Fruit fly (Drosophila melanogaster) whole organism, prepupa: ENCODE measurements around the gene CG43246.

Source experiments
- Blimp-1 ChIP-seq: fragments of 200-800 bp; sonication (Bioruptor generic); optimal IDR thresholded peaks from 3 replicates; lab custom pipeline; 2017; ENCODE audit warnings: missing biosample characterization, missing genetic modification characterization, mild to moderate bottlenecking, moderate library complexity, missing genetic modification reagents
- CG10669 ChIP-seq: fragments of 200-800 bp; sonication (Bioruptor generic); optimal IDR thresholded peaks from 3 replicates; lab custom pipeline; 2018; ENCODE audit warnings: missing biosample characterization, mild to moderate bottlenecking, missing genetic modification characterization, moderate library complexity
- CG11762 ChIP-seq: fragments of 200-800 bp; sonication (Bioruptor generic); optimal IDR thresholded peaks from 3 replicates; lab custom pipeline; 2016; ENCODE audit warnings: missing biosample characterization, missing genetic modification characterization; ENCODE audit not compliant: insufficient read depth
- CG1621 ChIP-seq: fragments of 200-800 bp; sonication (Bioruptor generic); optimal IDR thresholded peaks from 3 replicates; lab custom pipeline; 2018; ENCODE audit warnings: missing biosample characterization, mild to moderate bottlenecking, missing genetic modification characterization
- CG16779 ChIP-seq: fragments of 200-800 bp; sonication (Bioruptor generic); optimal IDR thresholded peaks from 3 replicates; lab custom pipeline; 2017; ENCODE audit warnings: missing biosample characterization, mild to moderate bottlenecking, missing genetic modification characterization
- CG31627 ChIP-seq: fragments of 200-800 bp; sonication (Bioruptor generic); optimal IDR thresholded peaks from 3 replicates; lab custom pipeline; 2016; ENCODE audit warnings: missing biosample characterization, missing genetic modification characterization
- CG34406 ChIP-seq: fragments of 200-800 bp; sonication (Bioruptor generic); optimal IDR thresholded peaks from 3 replicates; lab custom pipeline; 2016; ENCODE audit warnings: missing biosample characterization, missing genetic modification characterization
- CG3919 ChIP-seq: fragments of 200-800 bp; sonication (Bioruptor generic); optimal IDR thresholded peaks from 3 replicates; lab custom pipeline; 2016; ENCODE audit warnings: missing biosample characterization, missing genetic modification characterization
- CG6163 ChIP-seq: fragments of 200-800 bp; sonication (Bioruptor generic); IDR thresholded peaks from 3 replicates; pipeline ENCODE4 v1.3.6; 2022; ENCODE audit warnings: missing biosample characterization, missing genetic modification characterization
- CG6792 ChIP-seq: fragments of 200-800 bp; sonication (Bioruptor generic); optimal IDR thresholded peaks from 3 replicates; lab custom pipeline; 2016; ENCODE audit warnings: missing biosample characterization, missing genetic modification characterization
- CG6808 ChIP-seq: fragments of 200-800 bp; sonication (Bioruptor generic); optimal IDR thresholded peaks from 3 replicates; lab custom pipeline; 2017; ENCODE audit warnings: missing biosample characterization, missing genetic modification characterization, mild to moderate bottlenecking, moderate library complexity, missing genetic modification reagents
- CG6854 ChIP-seq: fragments of 200-800 bp; sonication (Bioruptor generic); optimal IDR thresholded peaks from 2 replicates; lab custom pipeline; 2017; ENCODE audit warnings: missing biosample characterization, mild to moderate bottlenecking, missing genetic modification characterization
- CG8119 ChIP-seq: fragments of 200-800 bp; sonication (Bioruptor generic); IDR thresholded peaks from 3 replicates; pipeline ENCODE4 v1.3.6; 2022; ENCODE audit warnings: missing biosample characterization, missing genetic modification characterization
- CG8319 ChIP-seq: fragments of 200-800 bp; sonication (Bioruptor generic); optimal IDR thresholded peaks from 3 replicates; lab custom pipeline; 2016; ENCODE audit warnings: missing biosample characterization, missing genetic modification characterization
- CG9139 ChIP-seq: fragments of 200-800 bp; sonication (Bioruptor generic); optimal IDR thresholded peaks from 3 replicates; lab custom pipeline; 2017; ENCODE audit warnings: missing biosample characterization, mild to moderate bottlenecking, missing genetic modification characterization
- Eip78C ChIP-seq: fragments of 200-800 bp; sonication (Bioruptor generic); peaks from one replicate; lab custom pipeline; 2016; ENCODE audit warnings: missing biosample characterization, missing genetic modification characterization
- Eip93F ChIP-seq: fragments of 200-800 bp; sonication (Bioruptor generic); optimal IDR thresholded peaks from 2 replicates; lab custom pipeline; 2016; ENCODE audit warnings: missing biosample characterization, mild to moderate bottlenecking, missing genetic modification characterization
- Ets21C ChIP-seq: fragments of 200-800 bp; sonication (Bioruptor generic); optimal IDR thresholded peaks from 3 replicates; lab custom pipeline; 2016; ENCODE audit warnings: missing biosample characterization, missing genetic modification characterization
- Ets96B ChIP-seq: fragments of 200-800 bp; optimal IDR thresholded peaks from 2 replicates; lab custom pipeline; 2019; ENCODE audit warnings: missing biosample characterization, mild to moderate bottlenecking, missing genetic modification characterization, moderate library complexity
- Gug ChIP-seq: fragments of 200-800 bp; sonication (Bioruptor generic); IDR thresholded peaks from 2 replicates; pipeline ENCODE4 v1.3.6; 2022; ENCODE audit warnings: missing biosample characterization, missing genetic modification characterization
- Hr38 ChIP-seq: sonication (Bioruptor generic); optimal IDR thresholded peaks from 2 replicates; lab custom pipeline; 2016; ENCODE audit warnings: missing biosample characterization, missing genetic modification characterization
- Hr39 ChIP-seq: fragments of 200-800 bp; sonication (Bioruptor generic); optimal IDR thresholded peaks from 2 replicates; lab custom pipeline; 2016; ENCODE audit warnings: missing biosample characterization, missing genetic modification characterization
- Hr4 ChIP-seq: fragments of 200-800 bp; sonication (Bioruptor generic); optimal IDR thresholded peaks from 3 replicates; lab custom pipeline; 2016; ENCODE audit warnings: missing biosample characterization, missing genetic modification characterization
- Lpt ChIP-seq: fragments of 200-800 bp; sonication (Bioruptor generic); optimal IDR thresholded peaks from 3 replicates; lab custom pipeline; 2016; ENCODE audit warnings: missing biosample characterization, missing genetic modification characterization
- Met ChIP-seq: fragments of 200-800 bp; sonication (Bioruptor generic); optimal IDR thresholded peaks from 3 replicates; lab custom pipeline; 2016; ENCODE audit warnings: missing biosample characterization, missing genetic modification characterization
- OdsH ChIP-seq: fragments of 200-800 bp; sonication (Bioruptor generic); optimal IDR thresholded peaks from 3 replicates; lab custom pipeline; 2016; ENCODE audit warnings: missing biosample characterization, missing genetic modification characterization
- Smox ChIP-seq: fragments of 200-800 bp; sonication (Bioruptor generic); optimal IDR thresholded peaks from 3 replicates; lab custom pipeline; 2016; ENCODE audit warnings: missing biosample characterization, missing genetic modification characterization
- Sox102F ChIP-seq: fragments of 200-800 bp; sonication (Bioruptor generic); optimal IDR thresholded peaks from 2 replicates; lab custom pipeline; 2016; ENCODE audit warnings: missing biosample characterization, mild to moderate bottlenecking, missing genetic modification characterization
- Sox14 ChIP-seq: fragments of 200-800 bp; sonication (Bioruptor generic); optimal IDR thresholded peaks from 3 replicates; lab custom pipeline; 2016; ENCODE audit warnings: missing biosample characterization, missing genetic modification characterization
- Sox15 ChIP-seq: fragments of 200-800 bp; sonication (Bioruptor generic); optimal IDR thresholded peaks from 3 replicates; lab custom pipeline; 2016; ENCODE audit warnings: missing biosample characterization, missing genetic modification characterization
- achi ChIP-seq: fragments of 200-800 bp; sonication (Bioruptor generic); optimal IDR thresholded peaks from 3 replicates; lab custom pipeline; 2016; ENCODE audit warnings: missing biosample characterization, missing genetic modification characterization
- acj6 ChIP-seq: fragments of 200-800 bp; sonication (Bioruptor generic); optimal IDR thresholded peaks from 3 replicates; lab custom pipeline; 2016; ENCODE audit warnings: missing biosample characterization, missing genetic modification characterization
- cyc ChIP-seq: fragments of 200-800 bp; sonication (Bioruptor generic); optimal IDR thresholded peaks from 3 replicates; lab custom pipeline; 2016; ENCODE audit warnings: missing biosample characterization, missing genetic modification characterization
- dsx ChIP-seq: fragments of 200-800 bp; optimal IDR thresholded peaks from 3 replicates; lab custom pipeline; 2019; ENCODE audit warnings: missing biosample characterization, mild to moderate bottlenecking, missing genetic modification characterization, moderate library complexity; ENCODE audit not compliant: poor library complexity, severe bottlenecking
- esn ChIP-seq: fragments of 200-800 bp; sonication (Bioruptor generic); optimal IDR thresholded peaks from 2 replicates; lab custom pipeline; 2016; ENCODE audit warnings: missing biosample characterization, mild to moderate bottlenecking, missing genetic modification characterization, moderate library complexity
- fd59A ChIP-seq: fragments of 200-800 bp; sonication (Bioruptor generic); optimal IDR thresholded peaks from 2 replicates; lab custom pipeline; 2017; ENCODE audit warnings: missing biosample characterization, mild to moderate bottlenecking, missing genetic modification characterization, missing genetic modification reagents
- fd85E ChIP-seq: fragments of 200-800 bp; sonication (Bioruptor generic); optimal IDR thresholded peaks from 3 replicates; lab custom pipeline; 2016; ENCODE audit warnings: missing biosample characterization, missing genetic modification characterization
- fkh ChIP-seq: fragments of 200-800 bp; sonication (Bioruptor generic); optimal IDR thresholded peaks from 3 replicates; lab custom pipeline; 2017; ENCODE audit warnings: missing biosample characterization, mild to moderate bottlenecking, missing genetic modification characterization, moderate library complexity
- lz ChIP-seq: fragments of 200-800 bp; sonication (Bioruptor generic); optimal IDR thresholded peaks from 3 replicates; lab custom pipeline; 2016; ENCODE audit warnings: missing biosample characterization, missing genetic modification characterization
- net ChIP-seq: fragments of 200-800 bp; sonication (Bioruptor generic); optimal IDR thresholded peaks from 3 replicates; lab custom pipeline; 2016; ENCODE audit warnings: missing biosample characterization, missing genetic modification characterization
- pdm3 ChIP-seq: fragments of 200-800 bp; sonication (Bioruptor generic); optimal IDR thresholded peaks from 3 replicates; lab custom pipeline; 2016; ENCODE audit warnings: missing biosample characterization, missing genetic modification characterization
- salr ChIP-seq, 2 experiments: fragments of 200-800 bp; sonication (Bioruptor generic); optimal IDR thresholded peaks; 3 replicates each; lab custom pipeline; 2016 to 2018; ENCODE audit warnings: missing biosample characterization in 2 of 2, missing genetic modification characterization in 2 of 2, mild to moderate bottlenecking in 1 of 2
- spab ChIP-seq: fragments of 200-800 bp; sonication (Bioruptor generic); optimal IDR thresholded peaks from 2 replicates; lab custom pipeline; 2017; ENCODE audit warnings: missing biosample characterization, mild to moderate bottlenecking, missing genetic modification characterization, missing genetic modification reagents
- ss ChIP-seq, 2 experiments: fragments of 200-800 bp; sonication (Bioruptor generic); optimal IDR thresholded peaks; 2 replicates in 1 of 2; 3 replicates in 1 of 2; lab custom pipeline; 2017 to 2018; ENCODE audit warnings: mild to moderate bottlenecking in 2 of 2, missing biosample characterization in 2 of 2, missing genetic modification characterization in 2 of 2, moderate library complexity in 1 of 2
- svp ChIP-seq: fragments of 200-800 bp; sonication (Bioruptor generic); peaks from one replicate; lab custom pipeline; 2016; ENCODE audit warnings: missing biosample characterization, missing genetic modification characterization
- topi ChIP-seq: fragments of 200-800 bp; sonication (Bioruptor generic); optimal IDR thresholded peaks from 3 replicates; lab custom pipeline; 2016; ENCODE audit warnings: missing biosample characterization, missing genetic modification characterization
- vri ChIP-seq: fragments of 200-800 bp; sonication (Bioruptor generic); optimal IDR thresholded peaks from 3 replicates; lab custom pipeline; 2016; ENCODE audit warnings: missing biosample characterization, mild to moderate bottlenecking, missing genetic modification characterization

Gene CG43246

dm6 chr3L:14534619-14535018, 1.8 kb upstream of the CG43246 start (continued):
- TF ChIP-seq CG6792 (GFP tag; lab: Kevin White, UChicago) (peak; percentile 51), salr (GFP tag; optimal IDR thresholded peaks at IDR 0.05; lab: Kevin White, UChicago) (peak in 1 of 2 experiments; percentile 76), OdsH (peak; percentile 72), CG8319 (GFP tag; lab: Kevin White, UChicago) (peak; percentile 23), CG34406 (GFP tag; lab: Kevin White, UChicago) (peak; percentile 20), CG10669 (GFP tag; lab: Kevin White, UChicago) (peak; percentile 22), Hr38 (no peak), fd59A (GFP tag; lab: Kevin White, UChicago) (peak; percentile 20), Ets21C (GFP tag; lab: Kevin White, UChicago) (no peak), Hr39 (peak; percentile 8), Sox102F (GFP tag; lab: Kevin White, UChicago) (peak; percentile 32), Sox15 (GFP tag; lab: Kevin White, UChicago) (no peak), CG3919 (GFP tag; lab: Kevin White, UChicago) (peak; percentile 70), esn (GFP tag; lab: Kevin White, UChicago) (peak; percentile 50), CG6163 (peak; percentile 70; the same call in 2 of the 3 replicates), Gug (peak; percentile 71), fd85E (GFP tag; lab: Kevin White, UChicago) (no peak), Blimp-1 (GFP tag; lab: Kevin White, UChicago) (no peak), CG16779 (tag; lab: Kevin White, UChicago) (no peak), Met (GFP tag; lab: Kevin White, UChicago) (peak; percentile 39), fkh (GFP tag; lab: Kevin White, UChicago) (no peak), CG6808 (GFP tag; lab: Kevin White, UChicago) (peak; percentile 59), ss (GFP tag; optimal IDR thresholded peaks at IDR 0.05; lab: Kevin White, UChicago) (peak; percentile 32 to 35), spab (peak; percentile 47), achi (GFP tag; lab: Kevin White, UChicago) (peak; percentile 73), cyc (peak; percentile 20), CG6854 (GFP tag; lab: Kevin White, UChicago) (no peak), CG1621 (tag; lab: Kevin White, UChicago) (no peak), Smox (peak; percentile 11), Sox14 (GFP tag; lab: Kevin White, UChicago) (peak; percentile 58), CG9139 (GFP tag; lab: Kevin White, UChicago) (no peak), net (GFP tag; lab: Kevin White, UChicago) (peak; percentile 64), acj6 (GFP tag; lab: Kevin White, UChicago) (peak; percentile 55), Hr4 (GFP tag; lab: Kevin White, UChicago) (peak; percentile 91), CG31627 (GFP tag; lab: Kevin White, UChicago) (no peak), svp (GFP tag; lab: Kevin White, UChicago) (peak; percentile 51), vri (no peak)

- no peak for TF ChIP-seq OdsH
- TF ChIP-seq esn (GFP tag; lab: Kevin White, UChicago) = peak; percentile 12
- peak; percentile 39 for TF ChIP-seq Sox14 (GFP tag; lab: Kevin White, UChicago)
- TF ChIP-seq dsx (GFP tag; lab: Kevin White, UChicago) = peak; percentile 26
- TF ChIP-seq Hr39 = no peak
- TF ChIP-seq CG6163 = 0 out of 3 replicates have a peak, but pooled peaks have one; percentile 14
- peak; percentile 52 for TF ChIP-seq CG1621 (tag; lab: Kevin White, UChicago)
- TF ChIP-seq ss (GFP tag; optimal IDR thresholded peaks at IDR 0.05; lab: Kevin White, UChicago) = peak in 1 of 2 experiments; percentile 44
- TF ChIP-seq topi (GFP tag; lab: Kevin White, UChicago) = peak; percentile 22
- peak; percentile 51 for TF ChIP-seq CG6854 (GFP tag; lab: Kevin White, UChicago)
- no peak for TF ChIP-seq net (GFP tag; lab: Kevin White, UChicago)
- no peak for TF ChIP-seq CG16779 (tag; lab: Kevin White, UChicago)
- no peak for TF ChIP-seq Gug
- TF ChIP-seq CG8119 (GFP tag; lab: Robert Waterston, UW) = peak; percentile 42; the same call in 2 of the 3 replicates
- no peak for TF ChIP-seq Lpt
- TF ChIP-seq Eip93F (GFP tag; lab: Kevin White, UChicago) = no peak
- TF ChIP-seq CG11762 (GFP tag; lab: Kevin White, UChicago) = no peak
- no peak for TF ChIP-seq pdm3
- peak; percentile 0 for TF ChIP-seq Ets96B (tag; lab: Kevin White, UChicago)
- TF ChIP-seq svp (GFP tag; lab: Kevin White, UChicago) = peak; percentile 70
- no peak for TF ChIP-seq spab
- TF ChIP-seq Met (GFP tag; lab: Kevin White, UChicago) = no peak
- TF ChIP-seq Sox15 (GFP tag; lab: Kevin White, UChicago) = no peak
- TF ChIP-seq lz = no peak
- peak; percentile 15 for TF ChIP-seq CG3919 (GFP tag; lab: Kevin White, UChicago)
- no peak for TF ChIP-seq Hr4 (GFP tag; lab: Kevin White, UChicago)
- peak; percentile 61 for TF ChIP-seq Eip78C (GFP tag; lab: Kevin White, UChicago)
- no peak for TF ChIP-seq CG10669 (GFP tag; lab: Kevin White, UChicago)
These were observed 1.1 kb downstream of the CG43246 start, which contains the start of gene Mpcp2 for dm6 chr3L:14537435-14537991. TSS of gene Mpcp2 (plus strand) at chr3L:14537651.
